Worm (Caenorhabditis elegans): Measurements from ENCODE around the gene fbxa-63.
"Not testable (repeated sequence)": the region's sequence is repeated elsewhere in the genome, so short reads cannot be mapped to it uniquely, and the experiment has no call there.

The fbxa-63 gene

ce11 chrIII:1252412-1253207, 9.3 kb downstream of the fbxa-63 start:
- TF ChIP-seq egrh-3 (GFP tag; IDR thresholded peaks at IDR 0.05) = peak; percentile 100
- peak; percentile 3; the same call in 1 of the 2 replicates for TF ChIP-seq hmg-1.2 (GFP tag; IDR thresholded peaks at IDR 0.05)
- TF ChIP-seq ztf-28 (GFP tag; IDR thresholded peaks at IDR 0.05) = peak; percentile 67; the same call in 1 of the 2 replicates
- TF ChIP-seq ceh-91 (GFP tag; IDR thresholded peaks at IDR 0.05) = peak; percentile 81
- TF ChIP-seq Y53F4B.3 (GFP tag; IDR thresholded peaks at IDR 0.05) = peak; percentile 99; the same call in 1 of the 2 replicates

ce11 chrIII:1256519-1256918, 13.2 kb downstream of the fbxa-63 start, which contains the start of gene fbxa-208:
Gene fbxa-208 (plus strand): TSS chrIII:1256819.
- not testable (repeated sequence) for TF ChIP-seq K11D2.4 (GFP tag; IDR thresholded peaks at IDR 0.05); lin-54 (GFP tag; optimal IDR thresholded peaks at IDR 0.05); cebp-2 (GFP tag; IDR thresholded peaks at IDR 0.05)

ce11 chrIII:1258358-1258757, 15.1 kb downstream of the fbxa-63 start, which contains the start of gene fbxa-78:
Gene fbxa-78 (minus strand): TSS chrIII:1258458.
- TF ChIP-seq C17E4.6 (GFP tag; IDR thresholded peaks at IDR 0.05); him-1 (tag; optimal IDR thresholded peaks at IDR 0.05); Y79H2A.3 (GFP tag; conservative IDR thresholded peaks at IDR 0.05): not testable (repeated sequence)

- peak; percentile 98 for TF ChIP-seq egrh-3 (GFP tag; IDR thresholded peaks at IDR 0.05)
These were observed 17.0 kb downstream of the fbxa-63 start for ce11 chrIII:1260304-1260703.

- peak; percentile 93; the same call in 1 of the 2 replicates for TF ChIP-seq Y53F4B.3 (GFP tag; IDR thresholded peaks at IDR 0.05)
- peak; percentile 20 for TF ChIP-seq egrh-3 (GFP tag; IDR thresholded peaks at IDR 0.05)
- TF ChIP-seq ceh-91 (GFP tag; IDR thresholded peaks at IDR 0.05) = peak; percentile 9; the same call in 1 of the 2 replicates
These were observed 17.9 kb downstream of the fbxa-63 start for ce11 chrIII:1261198-1261597.

ce11 chrIII:1263692-1264091, 20.4 kb downstream of the fbxa-63 start, which contains the start of gene srz-9:
Gene srz-9 (plus strand): TSS chrIII:1263992.
- TF ChIP-seq ztf-26 (tag; optimal IDR thresholded peaks at IDR 0.05); hrde-1 (tag; optimal IDR thresholded peaks at IDR 0.05; ENCODE audit: borderline replicate concordance); Y56A3A.18 (GFP tag; IDR thresholded peaks at IDR 0.05): not testable (repeated sequence)

ce11 chrIII:1266799-1267198, 23.5 kb downstream of the fbxa-63 start, which contains the start of gene fbxa-151:
Gene fbxa-151 (minus strand): TSS chrIII:1266899.
- not testable (repeated sequence) for TF ChIP-seq dox-1 (GFP tag; IDR thresholded peaks at IDR 0.05); F57A8.1 (GFP tag; optimal IDR thresholded peaks at IDR 0.05); ceh-91 (GFP tag; IDR thresholded peaks at IDR 0.05)

- peak; percentile 36 for TF ChIP-seq nhr-80 (tag; optimal IDR thresholded peaks at IDR 0.05)
- no peak for TF ChIP-seq Y53F4B.3 (GFP tag; IDR thresholded peaks at IDR 0.05)
- no peak for TF ChIP-seq mcd-1 (GFP tag; IDR thresholded peaks at IDR 0.05)
- no peak for TF ChIP-seq lir-1 (GFP tag; conservative IDR thresholded peaks at IDR 0.05)
- TF ChIP-seq nhr-27 (tag; optimal IDR thresholded peaks at IDR 0.05) = no peak
- no peak for TF ChIP-seq unc-62 (GFP tag; optimal IDR thresholded peaks at IDR 0.05)
These were observed 25.8 kb downstream of the fbxa-63 start, which contains the start of gene fbxa-32 for ce11 chrIII:1269156-1269555. Gene fbxa-32 (minus strand): TSS chrIII:1269256.

All from whole organism, young adult.